Worm (Caenorhabditis elegans) whole organism, midembryonic: ENCODE measurements around the gene lgc-43.

Source experiments
- T22C8.4 ChIP-seq: fragments of 200-800 bp; sonication (Bioruptor generic); IDR thresholded peaks from 2 replicates; pipeline ENCODE4 v1.3.6; 2022; ENCODE audit warnings: missing genetic modification characterization, missing compliant biosample characterization
- cog-1 ChIP-seq: sonication (generic microtip); optimal IDR thresholded peaks from 2 replicates; lab custom pipeline; 2016; ENCODE audit warnings: missing genetic modification characterization, missing compliant biosample characterization
- flt-1 ChIP-seq: fragments of 200-800 bp; sonication (Bioruptor generic); IDR thresholded peaks from 2 replicates; pipeline ENCODE4 v1.3.6; 2022; ENCODE audit warnings: missing genetic modification characterization, missing compliant biosample characterization
- klf-2 ChIP-seq: fragments of 200-800 bp; sonication (Bioruptor generic); conservative IDR thresholded peaks from 2 replicates; pipeline ENCODE4 v1.3.6; 2022; ENCODE audit warnings: missing genetic modification reagents, missing genetic modification characterization, missing compliant biosample characterization
- med-1 ChIP-seq: sonication (generic microtip); optimal IDR thresholded peaks from 2 replicates; lab custom pipeline; 2017; ENCODE audit warnings: missing genetic modification characterization, mild to moderate bottlenecking, missing compliant biosample characterization, antibody characterized with exemption, missing genetic modification reagents; ENCODE audit not compliant: insufficient read depth
- ref-1 ChIP-seq: fragments of 200-800 bp; sonication (Bioruptor generic); conservative IDR thresholded peaks from 2 replicates; pipeline ENCODE4 v1.3.6; 2022; ENCODE audit warnings: missing genetic modification reagents, missing genetic modification characterization, missing compliant biosample characterization
- tab-1 ChIP-seq: fragments of 200-800 bp; sonication (Bioruptor generic); IDR thresholded peaks from 2 replicates; pipeline ENCODE4 v1.3.6; 2022; ENCODE audit warnings: missing genetic modification characterization, missing compliant biosample characterization
- ztf-23 ChIP-seq: fragments of 200-800 bp; sonication (Bioruptor generic); IDR thresholded peaks from 2 replicates; pipeline ENCODE4 v1.3.6; 2022; ENCODE audit warnings: missing genetic modification reagents, missing genetic modification characterization, missing compliant biosample characterization
- ztf-29 ChIP-seq: fragments of 200-800 bp; sonication (Bioruptor generic); IDR thresholded peaks from 2 replicates; pipeline ENCODE4 v1.3.6; 2022; ENCODE audit warnings: missing genetic modification reagents, missing genetic modification characterization, missing compliant biosample characterization

The lgc-43 gene

ce11 chrIV:10578367-10578766 lies at the start of gene lgc-43:
TSS of gene lgc-43 (plus strand) at chrIV:10578667.
- TF ChIP-seq klf-2 (GFP tag; lab: Robert Waterston, UW) (no peak), cog-1 (tag; lab: Kevin White, UChicago) (no peak), ztf-29 (GFP tag; lab: Robert Waterston, UW) (no peak), T22C8.4 (GFP tag; lab: Robert Waterston, UW) (no peak), flt-1 (GFP tag; lab: Robert Waterston, UW) (no peak), tab-1 (no peak), ref-1 (GFP tag; lab: Robert Waterston, UW) (no peak), med-1 (GFP tag; lab: Kevin White, UChicago) (no peak), ztf-23 (no peak)

DNA sequence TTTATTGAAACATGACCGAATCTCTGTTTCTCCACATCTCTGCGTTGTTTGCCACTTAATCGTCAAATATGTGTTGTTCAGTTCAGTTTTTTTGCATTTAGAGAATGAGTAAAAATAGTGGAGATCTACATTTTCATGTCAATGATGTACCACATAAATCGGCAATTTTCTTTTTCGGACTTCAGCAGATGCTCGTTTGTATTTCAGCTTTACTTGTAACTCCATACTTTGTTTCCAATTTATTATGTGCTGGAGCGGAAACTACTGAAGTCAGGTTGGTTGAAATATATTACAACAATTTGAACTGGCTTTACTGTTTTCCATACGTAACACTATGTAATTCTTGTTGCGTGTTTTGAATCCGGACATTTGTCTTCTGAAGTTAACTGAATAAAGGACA lies 47.8 kb upstream of the lgc-43 start, which contains the start of gene T07G12.2:
Gene T07G12.2 (plus strand): TSS at position 62 of the 400 bp plus-strand sequence.
- TF ChIP-seq cog-1 (tag; lab: Kevin White, UChicago) (no peak), ref-1 (GFP tag; lab: Robert Waterston, UW) (no peak), flt-1 (GFP tag; lab: Robert Waterston, UW) (no peak), med-1 (GFP tag; lab: Kevin White, UChicago) (no peak), ztf-29 (GFP tag; lab: Robert Waterston, UW) (no peak), ztf-23 (no peak), tab-1 (no peak), T22C8.4 (GFP tag; lab: Robert Waterston, UW) (no peak), klf-2 (GFP tag; lab: Robert Waterston, UW) (no peak)

ce11 chrIV:10533639-10534038 lies 44.8 kb upstream of the lgc-43 start, which contains the start of gene T07G12.3:
TSS of gene T07G12.3 (plus strand) at chrIV:10533939.
- TF ChIP-seq cog-1 (tag; lab: Kevin White, UChicago) = no peak
- TF ChIP-seq ztf-23 = no peak
- TF ChIP-seq ref-1 (GFP tag; lab: Robert Waterston, UW) = no peak
- no peak for TF ChIP-seq T22C8.4 (GFP tag; lab: Robert Waterston, UW)
- no peak for TF ChIP-seq flt-1 (GFP tag; lab: Robert Waterston, UW)
- no peak for TF ChIP-seq ztf-29 (GFP tag; lab: Robert Waterston, UW)
- no peak for TF ChIP-seq klf-2 (GFP tag; lab: Robert Waterston, UW)
- TF ChIP-seq tab-1 = no peak
- no peak for TF ChIP-seq med-1 (GFP tag; lab: Kevin White, UChicago)

- no peak for TF ChIP-seq cog-1 (tag; lab: Kevin White, UChicago)
- TF ChIP-seq T22C8.4 (GFP tag; lab: Robert Waterston, UW) = no peak
- no peak for TF ChIP-seq ref-1 (GFP tag; lab: Robert Waterston, UW)
- no peak for TF ChIP-seq ztf-23
- no peak for TF ChIP-seq med-1 (GFP tag; lab: Kevin White, UChicago)
- TF ChIP-seq flt-1 (GFP tag; lab: Robert Waterston, UW) = no peak
- TF ChIP-seq ztf-29 (GFP tag; lab: Robert Waterston, UW) = no peak
- TF ChIP-seq tab-1 = no peak
- TF ChIP-seq klf-2 (GFP tag; lab: Robert Waterston, UW) = no peak
Measured at ce11 chrIV:10538584-10538983, 39.9 kb upstream of the lgc-43 start, which contains the start of gene T07G12.4. TSS of gene T07G12.4 (minus strand) at chrIV:10538684.

DNA sequence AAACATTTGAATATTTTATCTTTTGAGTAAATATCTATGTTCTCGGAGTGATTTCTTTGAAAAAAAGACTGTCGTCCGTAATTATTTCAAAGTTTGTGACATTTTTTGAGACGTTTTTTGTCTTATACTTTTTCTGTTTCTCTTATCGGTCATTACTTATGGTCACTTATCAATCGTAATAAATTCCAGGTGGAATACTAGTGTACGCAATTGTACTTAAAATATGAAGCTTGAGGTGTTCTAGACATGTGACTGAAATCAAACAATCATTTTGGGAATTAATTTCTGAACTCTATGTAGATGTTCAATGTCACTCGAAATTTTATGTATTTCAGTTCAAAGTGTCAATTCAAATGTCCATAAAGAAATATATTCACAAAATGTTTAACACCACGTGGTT lies 36.2 kb upstream of the lgc-43 start:
- TF ChIP-seq med-1 (GFP tag; lab: Kevin White, UChicago) (no peak), ztf-23 (no peak), ref-1 (GFP tag; lab: Robert Waterston, UW) (no peak)

DNA sequence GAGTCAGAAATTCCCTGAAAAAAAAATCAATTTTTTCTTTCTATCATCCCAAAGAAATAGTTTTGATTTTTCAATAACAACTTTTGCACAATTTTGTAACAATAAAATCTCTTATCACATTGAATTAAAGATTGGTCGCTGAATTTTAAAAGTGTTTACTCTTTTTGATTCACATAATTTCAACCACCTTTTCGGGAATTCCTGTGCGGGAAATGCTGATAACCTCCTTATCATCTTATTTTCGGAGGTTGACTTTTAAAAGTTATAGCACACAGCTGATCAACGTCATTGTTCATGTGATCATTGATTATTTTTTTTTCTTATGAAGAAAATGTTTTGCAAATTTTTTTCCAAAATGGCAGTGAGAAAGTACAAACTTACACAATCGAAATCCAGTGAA lies 35.1 kb upstream of the lgc-43 start:
- TF ChIP-seq tab-1 (no peak), ztf-23 (no peak), klf-2 (GFP tag; lab: Robert Waterston, UW) (no peak), ztf-29 (GFP tag; lab: Robert Waterston, UW) (no peak), ref-1 (GFP tag; lab: Robert Waterston, UW) (no peak), cog-1 (tag; lab: Kevin White, UChicago) (no peak), flt-1 (GFP tag; lab: Robert Waterston, UW) (no peak), T22C8.4 (GFP tag; lab: Robert Waterston, UW) (no peak), med-1 (GFP tag; lab: Kevin White, UChicago) (no peak)

DNA sequence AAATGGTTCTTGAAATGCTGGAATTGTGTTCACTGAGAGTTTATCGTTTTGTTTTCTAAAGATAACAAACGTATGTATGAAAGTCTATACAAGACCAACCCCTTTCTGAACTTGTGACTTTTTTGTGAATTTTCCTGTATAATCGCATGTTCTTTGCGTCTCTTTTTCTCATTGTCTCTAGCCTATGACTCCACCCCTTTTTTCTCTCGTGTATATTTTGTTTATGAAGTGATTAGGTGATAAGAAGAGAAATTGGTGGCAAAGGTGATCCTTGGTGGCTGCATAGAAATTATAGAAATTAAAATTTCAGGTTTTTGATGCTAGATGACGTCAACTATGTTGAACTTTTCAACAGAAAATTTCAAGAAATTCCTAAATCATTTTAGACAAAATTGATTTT lies 33.4 kb upstream of the lgc-43 start, which contains the start of gene T07G12.5:
Gene T07G12.5 (minus strand): TSS at position 101 of the 400 bp plus-strand sequence.
- TF ChIP-seq klf-2 (GFP tag; lab: Robert Waterston, UW) (no peak), ztf-23 (no peak), cog-1 (tag; lab: Kevin White, UChicago) (no peak), tab-1 (no peak), flt-1 (GFP tag; lab: Robert Waterston, UW) (no peak), ref-1 (GFP tag; lab: Robert Waterston, UW) (no peak), ztf-29 (GFP tag; lab: Robert Waterston, UW) (no peak), T22C8.4 (GFP tag; lab: Robert Waterston, UW) (no peak), med-1 (GFP tag; lab: Kevin White, UChicago) (no peak)

ce11 chrIV:10546589-10547136 lies 31.8 kb upstream of the lgc-43 start, which contains the start of gene zim-1:
TSS of gene zim-1 (plus strand) at chrIV:10547086.
- TF ChIP-seq med-1 (GFP tag; lab: Kevin White, UChicago) = no peak
- no peak for TF ChIP-seq T22C8.4 (GFP tag; lab: Robert Waterston, UW)
- no peak for TF ChIP-seq ztf-23
- no peak for TF ChIP-seq ztf-29 (GFP tag; lab: Robert Waterston, UW)
- TF ChIP-seq cog-1 (tag; lab: Kevin White, UChicago) = no peak
- no peak for TF ChIP-seq tab-1
- no peak for TF ChIP-seq ref-1 (GFP tag; lab: Robert Waterston, UW)
- TF ChIP-seq flt-1 (GFP tag; lab: Robert Waterston, UW) = no peak
- TF ChIP-seq klf-2 (GFP tag; lab: Robert Waterston, UW) = no peak

- TF ChIP-seq ref-1 (GFP tag; lab: Robert Waterston, UW) (peak; percentile 62), tab-1 (0 out of 2 replicates have a peak, but pooled peaks have one; percentile 53)
Measured at ce11 chrIV:10548546-10548945, 29.9 kb upstream of the lgc-43 start.
